Fruit fly (Drosophila melanogaster) whole organism, wandering third instar larva: ENCODE data around the gene gammaTub23C.

ENCODE experiments used
- Abd-B ChIP-seq: fragments of >200 bp; optimal IDR thresholded peaks from 2 replicates; lab custom pipeline; 2017; ENCODE audit warnings: missing biosample characterization, missing genetic modification characterization
- CG32264 ChIP-seq: fragments of 200-800 bp; sonication (Bioruptor generic); optimal IDR thresholded peaks from 2 replicates; lab custom pipeline; 2016; ENCODE audit warnings: missing biosample characterization, missing genetic modification characterization
- CG9705 ChIP-seq: fragments of 200-800 bp; sonication (Bioruptor generic); optimal IDR thresholded peaks from 2 replicates; lab custom pipeline; 2018; ENCODE audit warnings: missing biosample characterization, mild to moderate bottlenecking, missing genetic modification characterization
- CrebA ChIP-seq: fragments of 200-800 bp; sonication (Bioruptor generic); optimal IDR thresholded peaks from 2 replicates; lab custom pipeline; 2016; ENCODE audit warnings: missing biosample characterization, mild to moderate bottlenecking, missing genetic modification characterization, borderline replicate concordance
- Dfd ChIP-seq: fragments of >200 bp; optimal IDR thresholded peaks from 2 replicates; lab custom pipeline; 2017; ENCODE audit warnings: missing biosample characterization, missing genetic modification characterization
- Dif ChIP-seq: fragments of 200-275, 200-300 bp; sonication (Bioruptor generic); optimal IDR thresholded peaks from 2 replicates; lab custom pipeline; 2018; ENCODE audit warnings: missing biosample characterization, missing genetic modification characterization; ENCODE audit not compliant: partially characterized antibody
- GATAd ChIP-seq: sonication (Bioruptor generic); optimal IDR thresholded peaks from 2 replicates; lab custom pipeline; 2016; ENCODE audit warnings: missing biosample characterization, missing genetic modification characterization
- HLH106 ChIP-seq: fragments of 200-800 bp; optimal IDR thresholded peaks from 3 replicates; lab custom pipeline; 2019; ENCODE audit warnings: missing biosample characterization, mild to moderate bottlenecking, missing genetic modification characterization, moderate library complexity
- Hnf4 ChIP-seq: fragments of 200-800 bp; sonication (Bioruptor generic); optimal IDR thresholded peaks from 2 replicates; lab custom pipeline; 2016; ENCODE audit warnings: missing biosample characterization, mild to moderate bottlenecking, missing genetic modification characterization
- Hr78 ChIP-seq: fragments of >200 bp; optimal IDR thresholded peaks from 2 replicates; lab custom pipeline; 2017; ENCODE audit warnings: missing biosample characterization, missing genetic modification characterization
- Hr83 ChIP-seq: fragments of 200-300 bp; sonication (Bioruptor generic); optimal IDR thresholded peaks from 2 replicates; lab custom pipeline; 2016; ENCODE audit warnings: missing biosample characterization, mild to moderate bottlenecking, missing genetic modification characterization, moderate library complexity; ENCODE audit not compliant: poor library complexity, severe bottlenecking
- Jra ChIP-seq: sonication (Bioruptor generic); optimal IDR thresholded peaks from 2 replicates; lab custom pipeline; 2016; ENCODE audit warnings: missing biosample characterization, missing genetic modification characterization
- Mio ChIP-seq: sonication (Bioruptor generic); optimal IDR thresholded peaks from 2 replicates; lab custom pipeline; 2016; ENCODE audit warnings: missing biosample characterization, missing genetic modification characterization
- Myc ChIP-seq: fragments of >200 bp; optimal IDR thresholded peaks from 2 replicates; lab custom pipeline; 2017
- N ChIP-seq: fragments of >200 bp; optimal IDR thresholded peaks from 2 replicates; lab custom pipeline; 2018; ENCODE audit warnings: missing biosample characterization, missing external identifiers, missing genetic modification characterization
- OdsH ChIP-seq: fragments of 200-800 bp; sonication (Bioruptor generic); optimal IDR thresholded peaks from 2 replicates; lab custom pipeline; 2016; ENCODE audit warnings: missing biosample characterization, mild to moderate bottlenecking, missing genetic modification characterization
- Rel ChIP-seq, 2 experiments: fragments of 200-800 bp; sonication (Bioruptor generic) in 1 of 2; optimal IDR thresholded peaks; 2 replicates in 1 of 2; 3 replicates in 1 of 2; lab custom pipeline; 2016 to 2019; ENCODE audit warnings: mild to moderate bottlenecking in 2 of 2, missing biosample characterization in 2 of 2, missing genetic modification characterization in 2 of 2, moderate library complexity in 1 of 2
- Sp1 ChIP-seq: fragments of 200-800 bp; sonication (Bioruptor generic); optimal IDR thresholded peaks from 3 replicates; lab custom pipeline; 2019; ENCODE audit warnings: missing biosample characterization, mild to moderate bottlenecking, missing genetic modification characterization, moderate library complexity
- Vsx2 ChIP-seq: fragments of 200-300, 225-300 bp; sonication (Bioruptor generic); optimal IDR thresholded peaks from 2 replicates; lab custom pipeline; 2018; ENCODE audit warnings: missing biosample characterization, missing genetic modification characterization; ENCODE audit not compliant: partially characterized antibody
- br ChIP-seq: fragments of 200-800 bp; sonication (Bioruptor generic); optimal IDR thresholded peaks from 2 replicates; lab custom pipeline; 2016; ENCODE audit warnings: missing biosample characterization, missing genetic modification characterization
- brk ChIP-seq: fragments of 200-800 bp; sonication (Bioruptor generic); optimal IDR thresholded peaks from 2 replicates; lab custom pipeline; 2016; ENCODE audit warnings: missing biosample characterization, mild to moderate bottlenecking, missing genetic modification characterization
- dl ChIP-seq, 2 experiments: fragments of 175-275, 200-275 bp in 1 of 2; fragments of 200-275 bp in 1 of 2; sonication (Bioruptor generic); optimal IDR thresholded peaks; lab custom pipeline; 2018; ENCODE audit warnings: mild to moderate bottlenecking in 2 of 2, missing biosample characterization in 2 of 2, missing genetic modification characterization in 2 of 2, moderate library complexity in 2 of 2; ENCODE audit not compliant: partially characterized antibody in 2 of 2, insufficient read depth in 1 of 2
- dmrt93B ChIP-seq: fragments of 200-800 bp; sonication (Bioruptor generic); optimal IDR thresholded peaks from 2 replicates; lab custom pipeline; 2018; ENCODE audit warnings: missing biosample characterization, mild to moderate bottlenecking, missing genetic modification characterization
- dsf ChIP-seq: sonication (Bioruptor generic); optimal IDR thresholded peaks from 2 replicates; lab custom pipeline; 2016; ENCODE audit warnings: missing biosample characterization, missing genetic modification characterization, borderline replicate concordance
- ey ChIP-seq: fragments of 200-800 bp; sonication (Bioruptor generic); optimal IDR thresholded peaks from 2 replicates; lab custom pipeline; 2016; ENCODE audit warnings: missing biosample characterization, missing genetic modification characterization
- foxo ChIP-seq, 2 experiments: fragments of 200-800 bp; sonication (Bioruptor generic); optimal IDR thresholded peaks; 2 replicates in 1 of 2; 3 replicates in 1 of 2; lab custom pipeline; 2016 to 2017; ENCODE audit warnings: missing biosample characterization in 2 of 2, missing genetic modification characterization in 2 of 2
- fru ChIP-seq: fragments of 200-800 bp; sonication (Bioruptor generic); optimal IDR thresholded peaks from 3 replicates; lab custom pipeline; 2016; ENCODE audit warnings: missing biosample characterization, mild to moderate bottlenecking, missing genetic modification characterization
- lola ChIP-seq: fragments of >200 bp; optimal IDR thresholded peaks from 2 replicates; lab custom pipeline; 2017; ENCODE audit warnings: missing biosample characterization, missing genetic modification characterization
- rgr ChIP-seq: fragments of 200-800 bp; sonication (Bioruptor generic); optimal IDR thresholded peaks from 3 replicates; lab custom pipeline; 2016; ENCODE audit warnings: missing biosample characterization, mild to moderate bottlenecking, missing genetic modification characterization
- sage ChIP-seq: fragments of 200-800 bp; sonication (Bioruptor generic); optimal IDR thresholded peaks from 2 replicates; lab custom pipeline; 2016; ENCODE audit warnings: missing biosample characterization, mild to moderate bottlenecking, missing genetic modification characterization
- sv ChIP-seq: fragments of 200-800 bp; sonication (Bioruptor generic); optimal IDR thresholded peaks from 3 replicates; lab custom pipeline; 2016; ENCODE audit warnings: missing biosample characterization, missing genetic modification characterization
- tai ChIP-seq: sonication (Bioruptor generic); optimal IDR thresholded peaks from 2 replicates; lab custom pipeline; 2016; ENCODE audit warnings: missing biosample characterization, missing genetic modification characterization
- usp ChIP-seq: fragments of >200 bp; optimal IDR thresholded peaks from 2 replicates; lab custom pipeline; 2017; ENCODE audit warnings: missing biosample characterization, missing genetic modification characterization

Gene gammaTub23C

dm6 chr2L:2987681-2988381, 15.1 kb downstream of the gammaTub23C start, which contains the start of the genes Chd1 and Bem46 (continued):
- TF ChIP-seq Hr83 (peak; percentile 34), Sp1 (peak; percentile 84), foxo (GFP tag; optimal IDR thresholded peaks at IDR 0.05; lab: Kevin White, UChicago) (peak in 1 of 2 experiments; percentile 91), lola (no peak), Dfd (GFP tag; lab: Kevin White, UChicago) (no peak), CG9705 (peak; percentile 79), Dif (GFP tag; lab: Kevin White, UChicago) (no peak), usp (GFP tag; lab: Kevin White, UChicago) (no peak), ey (peak; percentile 72), OdsH (peak; percentile 80), Abd-B (GFP tag; lab: Kevin White, UChicago) (no peak), HLH106 (tag; lab: Kevin White, UChicago) (peak; percentile 92)

- TF ChIP-seq Myc (lab: Kevin White, UChicago) = peak; percentile 16
- TF ChIP-seq CG9705 = peak; percentile 1
- TF ChIP-seq Rel (GFP tag; optimal IDR thresholded peaks at IDR 0.05; lab: Kevin White, UChicago) = no peak
- peak; percentile 2 for TF ChIP-seq Rel (tag; optimal IDR thresholded peaks at IDR 0.05; lab: Kevin White, UChicago)
- TF ChIP-seq Jra (GFP tag; lab: Kevin White, UChicago) = no peak
- TF ChIP-seq sv (GFP tag; lab: Kevin White, UChicago) = peak; percentile 2
Measured at dm6 chr2L:2992664-2993174, 20.0 kb downstream of the gammaTub23C start, which contains the start of the genes okr and CG3558. okr (minus strand) TSS chr2L:2992759. CG3558 (plus strand) TSS chr2L:2992870.

- TF ChIP-seq dsf (GFP tag; lab: Kevin White, UChicago) (no peak), OdsH (no peak), CG9705 (no peak), Dfd (GFP tag; lab: Kevin White, UChicago) (no peak), Jra (GFP tag; lab: Kevin White, UChicago) (no peak), foxo (GFP tag; optimal IDR thresholded peaks at IDR 0.05; lab: Kevin White, UChicago) (no peak), tai (GFP tag; lab: Kevin White, UChicago) (no peak), Rel (GFP tag; optimal IDR thresholded peaks at IDR 0.05; lab: Kevin White, UChicago) (no peak), Rel (tag; optimal IDR thresholded peaks at IDR 0.05; lab: Kevin White, UChicago) (no peak), Mio (GFP tag; lab: Kevin White, UChicago) (no peak), sage (no peak), Abd-B (GFP tag; lab: Kevin White, UChicago) (no peak), brk (no peak), dl (GFP tag; optimal IDR thresholded peaks at IDR 0.05; lab: Kevin White, UChicago; ENCODE audit: insufficient read depth in 1 of 2, partially characterized antibody in 2 of 2) (no peak), dmrt93B (GFP tag; lab: Kevin White, UChicago) (no peak), rgr (GFP tag; lab: Kevin White, UChicago) (no peak), CG32264 (GFP tag; lab: Kevin White, UChicago) (no peak), Vsx2 (GFP tag; lab: Kevin White, UChicago) (no peak), br (GFP tag; lab: Kevin White, UChicago) (no peak), Hr83 (no peak), usp (GFP tag; lab: Kevin White, UChicago) (no peak)
Measured at dm6 chr2L:2993236-2993635, 20.5 kb downstream of the gammaTub23C start.

dm6 chr2L:2993702-2994101, 21.0 kb downstream of the gammaTub23C start:
- TF ChIP-seq Abd-B (GFP tag; lab: Kevin White, UChicago) (no peak), brk (no peak), sage (no peak), Hnf4 (GFP tag; lab: Kevin White, UChicago) (no peak), Myc (lab: Kevin White, UChicago) (no peak), Sp1 (no peak), dmrt93B (GFP tag; lab: Kevin White, UChicago) (no peak), fru (GFP tag; lab: Kevin White, UChicago) (no peak), N (GFP tag; lab: Kevin White, UChicago) (no peak), GATAd (GFP tag; lab: Kevin White, UChicago) (no peak), Hr78 (GFP tag; lab: Kevin White, UChicago) (no peak), dl (GFP tag; optimal IDR thresholded peaks at IDR 0.05; lab: Kevin White, UChicago; ENCODE audit: insufficient read depth in 1 of 2, partially characterized antibody in 2 of 2) (no peak), OdsH (no peak), Jra (GFP tag; lab: Kevin White, UChicago) (no peak), foxo (GFP tag; optimal IDR thresholded peaks at IDR 0.05; lab: Kevin White, UChicago) (no peak), Rel (GFP tag; optimal IDR thresholded peaks at IDR 0.05; lab: Kevin White, UChicago) (no peak), Rel (tag; optimal IDR thresholded peaks at IDR 0.05; lab: Kevin White, UChicago) (no peak), br (GFP tag; lab: Kevin White, UChicago) (no peak), Mio (GFP tag; lab: Kevin White, UChicago) (no peak), Dfd (GFP tag; lab: Kevin White, UChicago) (no peak), CrebA (GFP tag; lab: Kevin White, UChicago) (no peak)
